Fruit fly (Drosophila melanogaster): ENCODE results near the gene Nmnat.
A peak's percentile ranks its signal among the peaks of the same experiment; 100 is the strongest.

Gene Nmnat

DNA sequence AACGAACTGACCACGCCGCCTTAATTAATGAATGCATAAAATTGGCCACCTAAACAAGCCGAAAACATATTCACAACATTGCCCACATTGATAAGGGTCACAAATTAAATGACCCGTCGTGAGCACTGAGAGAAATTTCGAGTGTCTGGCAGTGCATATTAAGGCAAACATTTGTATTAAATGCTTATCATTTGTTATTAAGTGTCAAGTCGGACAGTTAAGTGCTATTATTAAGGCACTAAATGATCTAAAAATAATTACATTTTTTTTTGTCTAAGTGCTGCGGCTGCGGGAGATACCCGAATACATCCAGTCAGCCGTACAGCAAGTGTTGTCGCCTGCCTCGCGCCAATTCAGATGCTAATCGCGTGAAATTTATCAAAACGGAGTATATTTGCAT, 17.4 kb downstream of the Nmnat start (continued):
- TF ChIP-seq CG17829 (tag; optimal IDR thresholded peaks at IDR 0.05) (peak; percentile 41), Dref (GFP tag; IDR thresholded peaks at IDR 0.05) (no peak), Hr3 (GFP tag; optimal IDR thresholded peaks at IDR 0.05) (peak; percentile 52), CG1603 (tag; optimal IDR thresholded peaks at IDR 0.05) (peak; percentile 82), CG3995 (GFP tag; optimal IDR thresholded peaks at IDR 0.05) (peak; percentile 29), run (tag; optimal IDR thresholded peaks at IDR 0.05) (peak; percentile 49), B-H1 (GFP tag; IDR thresholded peaks at IDR 0.05) (peak; percentile 66), shn (GFP tag; optimal IDR thresholded peaks at IDR 0.05) (peak; percentile 14), Aef1 (GFP tag; IDR thresholded peaks at IDR 0.05) (peak; percentile 65), CG9797 (GFP tag; optimal IDR thresholded peaks at IDR 0.05) (no peak), luna (GFP tag; optimal IDR thresholded peaks at IDR 0.05) (peak; percentile 31), Fer1 (GFP tag; optimal IDR thresholded peaks at IDR 0.05) (no peak), CG8944 (GFP tag; optimal IDR thresholded peaks at IDR 0.05) (peak; percentile 10), CG17359 (tag; optimal IDR thresholded peaks at IDR 0.05) (peak; percentile 80), CG10147 (GFP tag; optimal IDR thresholded peaks at IDR 0.05) (peak; percentile 11), HmgZ (tag; optimal IDR thresholded peaks at IDR 0.05) (no peak), Eip74EF (GFP tag; optimal IDR thresholded peaks at IDR 0.05) (peak in 1 of 2 experiments; percentile 32), CG7963 (GFP tag; IDR thresholded peaks at IDR 0.05; ENCODE audit: partially characterized antibody) (no peak), kni (GFP tag; optimal IDR thresholded peaks at IDR 0.05) (no peak), Rfx (GFP tag; IDR thresholded peaks at IDR 0.05) (peak; percentile 82; the same call in 1 of the 2 replicates), CG4282 (GFP tag; optimal IDR thresholded peaks at IDR 0.05) (no peak), crol (GFP tag; IDR thresholded peaks at IDR 0.05) (no peak), pum (GFP tag; optimal IDR thresholded peaks at IDR 0.05) (peak; percentile 51), CG7745 (tag; optimal IDR thresholded peaks at IDR 0.05) (no peak), CG5180 (GFP tag; optimal IDR thresholded peaks at IDR 0.05) (peak; percentile 32), gcm (GFP tag; optimal IDR thresholded peaks at IDR 0.05) (no peak), lbe (GFP tag; optimal IDR thresholded peaks at IDR 0.05) (peak; percentile 24), CG34224 (GFP tag; IDR thresholded peaks at IDR 0.05; ENCODE audit: partially characterized antibody) (no peak), oc (tag; optimal IDR thresholded peaks at IDR 0.05) (peak; percentile 55), CG8281 (tag; optimal IDR thresholded peaks at IDR 0.05) (peak; percentile 44), Myb (GFP tag; optimal IDR thresholded peaks at IDR 0.05) (peak; percentile 29), ewg (GFP tag; optimal IDR thresholded peaks at IDR 0.05) (peak; percentile 44), hkb (optimal IDR thresholded peaks at IDR 0.05) (no peak), hkb (GFP tag; IDR thresholded peaks at IDR 0.05) (peak; percentile 50), CG2129 (GFP tag; IDR thresholded peaks at IDR 0.05; ENCODE audit: partially characterized antibody) (no peak), CG7839 (tag; optimal IDR thresholded peaks at IDR 0.05) (peak; percentile 79), CG12391 (tag; optimal IDR thresholded peaks at IDR 0.05) (peak; percentile 52), psq (GFP tag; optimal IDR thresholded peaks at IDR 0.05) (no peak), CG12769 (tag; optimal IDR thresholded peaks at IDR 0.05) (peak; percentile 88), CG14050 (GFP tag; IDR thresholded peaks at IDR 0.05) (peak; percentile 57; the same call in 2 of the 3 replicates), CG32767 (GFP tag; IDR thresholded peaks at IDR 0.05) (peak; percentile 46; the same call in 1 of the 2 replicates), CG15514 (GFP tag; optimal IDR thresholded peaks at IDR 0.05) (peak; percentile 20), Atf-2 (GFP tag; optimal IDR thresholded peaks at IDR 0.05) (peak; percentile 41), Lpt (GFP tag; optimal IDR thresholded peaks at IDR 0.05) (no peak), tgo (GFP tag; IDR thresholded peaks at IDR 0.05) (peak; percentile 70), sob (GFP tag; IDR thresholded peaks at IDR 0.05) (peak; percentile 82), CG11696 (GFP tag; IDR thresholded peaks at IDR 0.05) (no peak), otp (GFP tag; IDR thresholded peaks at IDR 0.05) (peak; percentile 54; the same call in 2 of the 3 replicates), sisA (GFP tag; IDR thresholded peaks at IDR 0.05) (peak; percentile 75), CG4328 (GFP tag; optimal IDR thresholded peaks at IDR 0.05) (no peak), sima (GFP tag; optimal IDR thresholded peaks at IDR 0.05) (peak; percentile 15)
